Worm (Caenorhabditis elegans) whole organism, L3 larva: ENCODE measurements around the gene C17C3.9.

Source experiments
- R02D3.7 ChIP-seq: fragments of 150-350 bp; optimal IDR thresholded peaks from 2 replicates; lab custom pipeline; 2014; ENCODE audit warnings: missing biosample characterization, missing genetic modification characterization
- fkh-10 ChIP-seq: sonication (generic microtip); optimal IDR thresholded peaks from 2 replicates; lab custom pipeline; 2017; ENCODE audit warnings: missing biosample characterization, missing genetic modification reagents, missing genetic modification characterization
- pqm-1 ChIP-seq: fragments of 150-350 bp; optimal IDR thresholded peaks from 2 replicates; lab custom pipeline; 2017; ENCODE audit warnings: missing biosample characterization, missing genetic modification characterization, inconsistent platforms
- snpc-4 ChIP-seq: fragments of 150-350 bp; optimal IDR thresholded peaks from 2 replicates; lab custom pipeline; 2014; ENCODE audit warnings: missing biosample characterization, missing genetic modification characterization

ce11 chrII:5481982-5482381 lies 50.1 kb downstream of the C17C3.9 start, which contains the start of gene cal-8:
- TF ChIP-seq fkh-10 (GFP tag; lab: Kevin White, UChicago) (no peak), snpc-4 (tag; lab: Kevin White, UChicago) (no peak), pqm-1 (tag; lab: Kevin White, UChicago) (no peak), R02D3.7 (no peak)
